Worm (Caenorhabditis elegans) whole organism, midembryonic: ENCODE results near the gene ZK643.6.

Source experiments
- T22C8.4 ChIP-seq: fragments of 200-800 bp; sonication (Bioruptor generic); IDR thresholded peaks from 2 replicates; pipeline ENCODE4 v1.3.6; 2022; ENCODE audit warnings: missing genetic modification characterization, missing compliant biosample characterization
- cog-1 ChIP-seq: sonication (generic microtip); optimal IDR thresholded peaks from 2 replicates; lab custom pipeline; 2016; ENCODE audit warnings: missing genetic modification characterization, missing compliant biosample characterization
- klf-2 ChIP-seq: fragments of 200-800 bp; sonication (Bioruptor generic); conservative IDR thresholded peaks from 2 replicates; pipeline ENCODE4 v1.3.6; 2022; ENCODE audit warnings: missing genetic modification reagents, missing genetic modification characterization, missing compliant biosample characterization
- tab-1 ChIP-seq: fragments of 200-800 bp; sonication (Bioruptor generic); IDR thresholded peaks from 2 replicates; pipeline ENCODE4 v1.3.6; 2022; ENCODE audit warnings: missing genetic modification characterization, missing compliant biosample characterization
- ztf-23 ChIP-seq: fragments of 200-800 bp; sonication (Bioruptor generic); IDR thresholded peaks from 2 replicates; pipeline ENCODE4 v1.3.6; 2022; ENCODE audit warnings: missing genetic modification reagents, missing genetic modification characterization, missing compliant biosample characterization

DNA sequence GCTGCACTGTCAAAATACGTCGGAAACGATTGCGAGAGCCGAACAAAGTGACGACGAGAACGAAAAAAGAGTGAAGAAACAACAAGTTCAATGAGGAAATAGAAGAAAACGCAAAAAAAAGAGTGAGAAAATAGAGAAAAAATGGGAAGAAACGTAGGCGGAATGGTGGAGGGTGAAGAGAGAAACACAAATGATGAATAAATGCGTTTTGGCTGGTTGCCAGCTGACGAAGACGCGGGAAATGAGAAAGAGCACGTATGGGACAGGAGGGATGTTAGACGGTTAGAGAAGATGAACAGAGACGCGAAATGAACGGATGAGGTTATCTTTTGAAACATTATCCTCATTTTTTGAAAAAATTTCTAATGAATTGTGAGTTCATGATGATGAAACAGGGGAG, 24.4 kb upstream of the ZK643.6 start:
- TF ChIP-seq tab-1 (GFP tag; lab: Robert Waterston, UW) (no peak), ztf-23 (GFP tag; lab: Robert Waterston, UW) (no peak), cog-1 (tag; lab: Kevin White, UChicago) (no peak), klf-2 (GFP tag; lab: Robert Waterston, UW) (no peak), T22C8.4 (no peak)
